Worm (Caenorhabditis elegans): ENCODE results near the gene Y53G8AR.6.

Y53G8AR.6 gene

DNA sequence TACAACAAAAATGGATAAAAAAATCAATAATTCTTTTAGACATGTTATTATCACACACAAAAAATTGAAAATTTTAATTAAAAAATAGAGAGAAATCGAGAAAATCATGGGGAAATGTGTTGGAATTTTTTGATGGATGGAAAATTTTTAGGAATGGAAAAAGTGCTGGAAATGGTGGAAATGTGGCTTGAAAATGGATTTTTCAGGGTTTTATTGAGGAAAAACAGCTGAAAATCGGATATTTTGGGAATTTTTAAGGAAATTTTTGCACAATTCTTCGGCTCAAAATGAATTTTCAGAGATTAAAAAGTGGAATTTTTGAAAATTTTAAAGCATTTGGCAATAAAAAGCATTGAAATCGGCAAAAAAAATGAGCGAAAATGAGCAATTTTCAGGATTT is 23.3 kb downstream of the Y53G8AR.6 start:
- TF ChIP-seq efl-1 (optimal IDR thresholded peaks at IDR 0.05) (no peak), efl-1 (GFP tag; optimal IDR thresholded peaks at IDR 0.05 in 1 of 2) (peak in 1 of 2 experiments; percentile 66), nhr-85 (tag) (no peak)

DNA sequence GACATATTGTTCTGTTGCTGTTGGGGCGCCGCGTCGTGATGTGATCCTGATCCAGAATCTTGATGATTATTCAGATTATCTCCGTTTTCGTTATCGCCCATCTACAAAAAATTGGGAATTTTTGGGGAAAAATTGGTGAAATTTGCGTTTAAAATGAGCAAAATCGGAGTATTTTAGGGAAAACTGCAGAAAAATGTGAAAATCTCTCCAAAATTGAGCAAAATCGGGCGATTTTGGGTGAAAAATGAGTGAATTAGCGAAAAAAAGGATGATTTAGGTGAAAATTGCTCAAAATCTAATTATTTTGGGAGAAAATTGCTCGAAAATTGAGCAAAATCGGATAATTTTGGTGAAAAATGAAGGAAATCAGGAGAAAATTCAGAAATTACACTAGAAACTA is 26.6 kb downstream of the Y53G8AR.6 start, which contains the start of gene Y53G8AR.9:
Gene Y53G8AR.9, minus strand, starts transcription at position 101 of the 400 bp plus-strand sequence.
- no peak for TF ChIP-seq nhr-71 (tag; optimal IDR thresholded peaks at IDR 0.05)
- no peak for TF ChIP-seq ztf-11 (tag; optimal IDR thresholded peaks at IDR 0.05)
- TF ChIP-seq swsn-7 (tag; optimal IDR thresholded peaks at IDR 0.05) = no peak
- no peak for TF ChIP-seq sptf-1 (tag; optimal IDR thresholded peaks at IDR 0.05)
- TF ChIP-seq hlh-4 (tag; optimal IDR thresholded peaks at IDR 0.05) = no peak
- TF ChIP-seq ama-1 (optimal IDR thresholded peaks at IDR 0.05) = no peak
- TF ChIP-seq nhr-19 (GFP tag; conservative IDR thresholded peaks at IDR 0.05) = no peak
- TF ChIP-seq nhr-20 (tag; optimal IDR thresholded peaks at IDR 0.05) = no peak
- no peak for TF ChIP-seq skn-1 (tag; optimal IDR thresholded peaks at IDR 0.05)
- TF ChIP-seq lin-13 (GFP tag; optimal IDR thresholded peaks at IDR 0.05) = no peak

DNA sequence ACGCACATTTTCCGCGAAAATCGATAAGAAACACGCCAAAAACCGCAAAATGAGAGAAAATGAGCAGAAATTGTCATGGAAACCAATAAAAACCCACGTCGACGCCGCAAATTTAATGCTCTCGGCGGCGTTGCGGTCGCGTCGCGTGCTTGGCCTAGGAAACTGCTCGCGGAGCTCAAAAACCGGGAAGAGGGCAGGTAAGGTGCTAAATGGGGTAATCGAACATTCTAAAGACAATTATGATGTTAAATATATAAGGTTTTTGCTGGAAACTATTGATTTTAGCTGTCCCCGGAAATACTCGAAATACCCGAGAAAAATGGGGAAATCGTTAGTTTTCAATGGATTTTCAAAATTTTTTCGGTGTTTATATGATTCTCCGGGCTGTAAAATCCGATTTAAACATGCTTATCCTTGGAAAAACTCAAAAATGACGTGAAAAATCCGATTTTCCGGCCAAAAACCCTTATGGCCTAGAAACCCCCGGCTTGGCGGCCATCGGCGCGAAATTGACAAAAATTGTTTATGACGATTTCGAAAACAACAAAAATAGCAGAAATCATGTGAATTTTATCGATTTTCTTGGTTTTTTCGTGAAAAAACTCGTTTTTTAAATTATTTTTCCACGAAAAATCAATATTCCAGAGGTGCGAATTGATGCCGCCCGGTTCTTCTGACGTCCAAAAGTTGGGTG is 27.9 kb downstream of the Y53G8AR.6 start, which contains the start of gene phf-15:
Gene phf-15, plus strand, starts transcription at position 537 of the 694 bp plus-strand sequence.
- no peak for TF ChIP-seq nhr-90 (tag; optimal IDR thresholded peaks at IDR 0.05; ENCODE audit: poor library complexity)
- no peak for TF ChIP-seq lin-15B (tag; optimal IDR thresholded peaks at IDR 0.05)
- TF ChIP-seq nhr-237 (tag; optimal IDR thresholded peaks at IDR 0.05) = no peak
- TF ChIP-seq ceh-82 (tag; optimal IDR thresholded peaks at IDR 0.05) = peak in 1 of 3 experiments; percentile 12
- TF ChIP-seq hpl-2 (GFP tag; optimal IDR thresholded peaks at IDR 0.05) = no peak
- TF ChIP-seq efl-3 (GFP tag; optimal IDR thresholded peaks at IDR 0.05) = no peak
- TF ChIP-seq tlp-1 (tag; optimal IDR thresholded peaks at IDR 0.05) = no peak
- TF ChIP-seq pax-3 (tag; optimal IDR thresholded peaks at IDR 0.05) = peak; percentile 27
- no peak for TF ChIP-seq unc-86 (tag; optimal IDR thresholded peaks at IDR 0.05)
- TF ChIP-seq nhr-11 (tag; optimal IDR thresholded peaks at IDR 0.05) = no peak
- no peak for TF ChIP-seq jun-1 (tag; optimal IDR thresholded peaks at IDR 0.05)
- no peak for TF ChIP-seq elt-2 (tag; optimal IDR thresholded peaks at IDR 0.05)
- no peak for TF ChIP-seq egl-27 (tag; optimal IDR thresholded peaks at IDR 0.05)
- no peak for TF ChIP-seq lir-3 (tag; optimal IDR thresholded peaks at IDR 0.05; ENCODE audit: poor library complexity)
- no peak for TF ChIP-seq aha-1 (tag; optimal IDR thresholded peaks at IDR 0.05)
- peak; percentile 34 for TF ChIP-seq xbp-1 (tag; optimal IDR thresholded peaks at IDR 0.05)
- TF ChIP-seq fkh-8 (tag; optimal IDR thresholded peaks at IDR 0.05) = peak; percentile 55
- TF ChIP-seq nhr-76 (tag; optimal IDR thresholded peaks at IDR 0.05) = no peak
- no peak for TF ChIP-seq lin-39 (tag; optimal IDR thresholded peaks at IDR 0.05)
- no peak for TF ChIP-seq swsn-7 (tag; optimal IDR thresholded peaks at IDR 0.05)
- peak; percentile 72 for TF ChIP-seq nhr-85 (tag)
- peak in 1 of 2 experiments; percentile 39 for TF ChIP-seq lsy-2 (tag; optimal IDR thresholded peaks at IDR 0.05)
- no peak for TF ChIP-seq ces-1 (GFP tag; optimal IDR thresholded peaks at IDR 0.05)
- no peak for TF ChIP-seq nhr-71 (tag; optimal IDR thresholded peaks at IDR 0.05)
- no peak for TF ChIP-seq blmp-1 (tag; optimal IDR thresholded peaks at IDR 0.05)
- TF ChIP-seq lin-14 (GFP tag; optimal IDR thresholded peaks at IDR 0.05) = no peak
- no peak for TF ChIP-seq zag-1 (tag; optimal IDR thresholded peaks at IDR 0.05)
- TF ChIP-seq hlh-4 (tag; optimal IDR thresholded peaks at IDR 0.05) = no peak
- no peak for TF ChIP-seq dsc-1 (tag; optimal IDR thresholded peaks at IDR 0.05)
- no peak for TF ChIP-seq nhr-12 (tag; optimal IDR thresholded peaks at IDR 0.05)
- peak; percentile 13 to 14 for TF ChIP-seq lin-35 (GFP tag; optimal IDR thresholded peaks at IDR 0.05)
- no peak for TF ChIP-seq C16A3.4 (tag; optimal IDR thresholded peaks at IDR 0.05)
- no peak for TF ChIP-seq egl-13 (tag; optimal IDR thresholded peaks at IDR 0.05)
- TF ChIP-seq irx-1 (tag; optimal IDR thresholded peaks at IDR 0.05) = peak; percentile 58
- TF ChIP-seq Y116A8C.19 (tag; optimal IDR thresholded peaks at IDR 0.05; ENCODE audit: borderline replicate concordance) = no peak
- TF ChIP-seq ceh-90 (tag; optimal IDR thresholded peaks at IDR 0.05) = peak; percentile 81
- TF ChIP-seq ets-5 (GFP tag; IDR thresholded peaks at IDR 0.05) = no peak
- no peak for TF ChIP-seq nhr-28 (tag; optimal IDR thresholded peaks at IDR 0.05)
- TF ChIP-seq fkh-4 (tag; optimal IDR thresholded peaks at IDR 0.05; ENCODE audit: borderline replicate concordance) = peak; percentile 60
- TF ChIP-seq vab-15 (tag; optimal IDR thresholded peaks at IDR 0.05) = peak; percentile 16

Measured in whole organism, L1 larva.